Worm (Caenorhabditis elegans) whole organism, L4 larva: ENCODE results near the gene Y39B6A.41.
"Not testable (repeated sequence)": the region's sequence is repeated elsewhere in the genome, so short reads cannot be mapped to it uniquely, and the experiment has no call there.

Source experiments
- F37D6.2 ChIP-seq: sonication (generic microtip); optimal IDR thresholded peaks from 2 replicates; lab custom pipeline; 2016; ENCODE audit warnings: mild to moderate bottlenecking, missing genetic modification characterization, missing compliant biosample characterization
- ZK546.5 ChIP-seq, 2 experiments: sonication (generic microtip); optimal IDR thresholded peaks; 2 replicates each; lab custom pipeline; 2017; ENCODE audit warnings: missing biosample characterization in 2 of 2, missing genetic modification characterization in 2 of 2
- aha-1 ChIP-seq: fragments of 150-350 bp; peaks from one replicate; lab custom pipeline; 2014; ENCODE audit warnings: missing biosample characterization, missing genetic modification characterization
- attf-4 ChIP-seq: sonication (generic microtip); optimal IDR thresholded peaks from 3 replicates; lab custom pipeline; 2017; ENCODE audit warnings: missing biosample characterization, missing genetic modification characterization
- ceh-28 ChIP-seq: fragments of 150-350 bp; optimal IDR thresholded peaks from 2 replicates; lab custom pipeline; 2014; ENCODE audit warnings: missing biosample characterization, missing genetic modification reagents, missing genetic modification characterization
- duxl-1 ChIP-seq: sonication (generic microtip); optimal IDR thresholded peaks from 2 replicates; lab custom pipeline; 2016; ENCODE audit warnings: mild to moderate bottlenecking, missing genetic modification characterization, moderate library complexity, missing compliant biosample characterization; ENCODE audit not compliant: poor library complexity
- dve-1 ChIP-seq: sonication (generic microtip); optimal IDR thresholded peaks from 2 replicates; lab custom pipeline; 2017; ENCODE audit warnings: antibody characterized with exemption, mild to moderate bottlenecking, missing genetic modification characterization, missing compliant biosample characterization; ENCODE audit not compliant: insufficient read depth
- egl-43 ChIP-seq: fragments of 200-800 bp; sonication (Bioruptor generic); IDR thresholded peaks from 2 replicates; pipeline ENCODE4 v1.3.6; 2022; ENCODE audit warnings: missing genetic modification reagents, missing genetic modification characterization, missing compliant biosample characterization
- fkh-10 ChIP-seq: fragments of 150-350 bp; optimal IDR thresholded peaks from 2 replicates; lab custom pipeline; 2014; ENCODE audit warnings: missing biosample characterization, missing genetic modification reagents, missing genetic modification characterization
- hmg-1.1 ChIP-seq: fragments of 200-800 bp; sonication (Bioruptor generic); IDR thresholded peaks from 2 replicates; pipeline ENCODE4 v1.3.6; 2022; ENCODE audit warnings: missing genetic modification reagents, missing genetic modification characterization, missing compliant biosample characterization
- jun-1 ChIP-seq: fragments of 150-350 bp; optimal IDR thresholded peaks from 2 replicates; lab custom pipeline; 2014; ENCODE audit warnings: missing biosample characterization, missing genetic modification reagents, missing genetic modification characterization
- lim-7 ChIP-seq: fragments of 200-800 bp; sonication (Bioruptor generic); IDR thresholded peaks from 2 replicates; pipeline ENCODE4 v1.3.6; 2022; ENCODE audit warnings: missing genetic modification characterization, missing compliant biosample characterization
- lin-29 ChIP-seq: fragments of 200-800 bp; sonication (Bioruptor generic); IDR thresholded peaks from 2 replicates; pipeline ENCODE4 v1.3.6; 2022; ENCODE audit warnings: missing genetic modification reagents, missing genetic modification characterization, missing compliant biosample characterization
- madf-5 ChIP-seq, 2 experiments: fragments of 200-800 bp; sonication (Bioruptor generic); IDR thresholded peaks; 2 replicates each; pipeline ENCODE4 v1.3.6; 2022; ENCODE audit warnings: missing compliant biosample characterization in 2 of 2, missing genetic modification characterization in 2 of 2
- mep-1 ChIP-seq: fragments of 150-350 bp; sonication (generic microtip); optimal IDR thresholded peaks from 3 replicates; lab custom pipeline; 2014; ENCODE audit warnings: missing biosample characterization, missing genetic modification characterization
- mes-2 ChIP-seq: sonication (generic microtip); optimal IDR thresholded peaks from 2 replicates; lab custom pipeline; 2016; ENCODE audit warnings: missing genotype, mild to moderate bottlenecking, missing genetic modification characterization, missing compliant biosample characterization; ENCODE audit not compliant: poor library complexity, severe bottlenecking
- nhr-11 ChIP-seq: fragments of 150-350 bp; optimal IDR thresholded peaks from 2 replicates; lab custom pipeline; 2014; ENCODE audit warnings: missing biosample characterization, missing genetic modification characterization
- nhr-48 ChIP-seq: sonication (generic microtip); optimal IDR thresholded peaks from 2 replicates; lab custom pipeline; 2016; ENCODE audit warnings: mild to moderate bottlenecking, missing genetic modification characterization, missing compliant biosample characterization
- nhr-6 ChIP-seq: fragments of 150-350 bp; optimal IDR thresholded peaks from 2 replicates; lab custom pipeline; 2014; ENCODE audit warnings: missing biosample characterization, missing genetic modification characterization
- pha-4 ChIP-seq, 2 experiments: fragments of 150-350 bp in 1 of 2; fragments of 200-800 bp in 1 of 2; sonication (Bioruptor generic) in 1 of 2; IDR thresholded peaks in 1 of 2; optimal IDR thresholded peaks in 1 of 2; 2 replicates each; pipeline versions ENCODE4 v1.3.6 to Lab custom; 2014 to 2022; ENCODE audit warnings: missing genetic modification characterization in 2 of 2, missing genetic modification reagents in 2 of 2, missing biosample characterization in 1 of 2, missing compliant biosample characterization in 1 of 2
- rbr-2 ChIP-seq: sonication (generic microtip); optimal IDR thresholded peaks from 2 replicates; lab custom pipeline; 2016; ENCODE audit warnings: missing genotype, missing genetic modification characterization, missing compliant biosample characterization
- saeg-2 ChIP-seq: fragments of 200-800 bp; sonication (Bioruptor generic); IDR thresholded peaks from 2 replicates; pipeline ENCODE4 v1.3.6; 2022; ENCODE audit warnings: missing genetic modification reagents, missing genetic modification characterization, missing compliant biosample characterization
- set-16 ChIP-seq: fragments of 200-800 bp; sonication (Bioruptor generic); IDR thresholded peaks from 2 replicates; pipeline ENCODE4 v1.3.6; 2022; ENCODE audit warnings: missing genetic modification reagents, missing genetic modification characterization, missing compliant biosample characterization
- snpc-4 ChIP-seq: fragments of 150-350 bp; optimal IDR thresholded peaks from 2 replicates; lab custom pipeline; 2014; ENCODE audit warnings: missing biosample characterization, missing genetic modification characterization
- unc-62 ChIP-seq, 3 experiments: fragments of 150-350 bp in 1 of 3; sonication (generic microtip); optimal IDR thresholded peaks in 2 of 3; peaks in 1 of 3; 1 replicate in 1 of 3; 2 replicates in 2 of 3; lab custom pipeline; 2014 to 2017; ENCODE audit warnings: missing biosample characterization in 3 of 3, missing genetic modification characterization in 3 of 3, missing genetic modification reagents in 3 of 3, missing genotype in 1 of 3
- zip-11 ChIP-seq: fragments of 200-800 bp; sonication (Bioruptor generic); IDR thresholded peaks from 2 replicates; pipeline ENCODE4 v1.3.6; 2022; ENCODE audit warnings: missing genetic modification characterization, missing compliant biosample characterization

The Y39B6A.41 gene

DNA sequence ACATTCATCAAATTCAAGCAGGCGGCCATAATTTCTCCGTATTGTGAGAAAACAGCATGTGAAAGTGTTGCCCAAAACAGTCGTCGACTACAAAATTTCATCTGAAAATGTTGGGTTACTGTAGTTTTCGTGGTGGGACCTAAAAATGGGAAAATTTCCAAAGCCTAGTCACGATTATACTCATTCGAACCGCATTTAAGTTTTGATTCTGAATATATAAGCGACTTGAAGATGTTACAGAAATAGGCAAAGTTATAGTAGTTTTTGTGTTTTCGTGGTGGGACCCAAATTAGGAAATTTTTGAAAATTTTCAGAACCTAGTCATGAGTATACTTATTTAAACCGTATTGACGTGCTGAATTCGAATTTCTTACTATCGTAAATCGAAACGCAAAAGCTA, at the start of gene Y39B6A.41:
Gene Y39B6A.41, minus strand, starts transcription at position 101 of the 400 bp plus-strand sequence.
- no peak for TF ChIP-seq saeg-2 (GFP tag; lab: Robert Waterston, UW)
- no peak for TF ChIP-seq nhr-48 (tag; lab: Kevin White, UChicago)
- TF ChIP-seq pha-4 (GFP tag; IDR thresholded peaks at IDR 0.05; lab: Robert Waterston, UW), result no peak
- TF ChIP-seq pha-4 (tag; optimal IDR thresholded peaks at IDR 0.05; lab: Kevin White, UChicago), result no peak
- no peak for TF ChIP-seq rbr-2 (tag; lab: Kevin White, UChicago)
- no peak for TF ChIP-seq zip-11 (GFP tag; lab: Robert Waterston, UW)
- TF ChIP-seq hmg-1.1 (GFP tag; lab: Robert Waterston, UW), result no peak
- no peak for TF ChIP-seq set-16
- TF ChIP-seq madf-5 (GFP tag; IDR thresholded peaks at IDR 0.05; lab: Robert Waterston, UW), result no peak
- TF ChIP-seq ZK546.5 (tag; optimal IDR thresholded peaks at IDR 0.05; lab: Kevin White, UChicago), result no peak
- TF ChIP-seq nhr-6 (tag; lab: Kevin White, UChicago), result no peak
- no peak for TF ChIP-seq jun-1 (tag; lab: Kevin White, UChicago)
- TF ChIP-seq nhr-11 (tag; lab: Kevin White, UChicago), result no peak
- TF ChIP-seq mes-2 (tag; lab: Kevin White, UChicago), result no peak
- TF ChIP-seq ceh-28 (tag; lab: Kevin White, UChicago), result no peak
- no peak for TF ChIP-seq attf-4 (tag; lab: Kevin White, UChicago)
- no peak for TF ChIP-seq duxl-1 (tag; lab: Kevin White, UChicago)
- TF ChIP-seq F37D6.2 (tag; lab: Kevin White, UChicago), result no peak
- TF ChIP-seq egl-43 (GFP tag; lab: Robert Waterston, UW), result no peak
- TF ChIP-seq snpc-4 (tag; lab: Kevin White, UChicago), result no peak
- no peak for TF ChIP-seq lim-7

DNA sequence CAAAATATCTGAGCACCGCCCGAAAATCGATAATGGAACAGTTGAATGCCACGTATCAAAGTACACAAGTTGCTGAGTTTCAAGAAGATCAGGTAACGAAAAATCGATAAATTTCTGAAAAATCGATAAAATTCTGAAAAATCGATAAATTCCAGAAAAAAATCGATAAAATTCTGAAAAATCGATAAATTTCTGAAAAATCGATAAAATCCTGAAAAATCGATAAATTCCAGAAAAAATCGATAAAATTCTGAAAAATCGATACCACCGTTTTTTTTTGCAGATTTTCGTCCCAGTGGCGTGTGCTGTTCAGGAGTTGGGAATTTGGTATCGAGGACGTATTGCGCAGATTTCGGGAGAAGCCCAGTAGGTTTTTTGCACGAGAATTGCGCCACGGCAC, 49.6 kb upstream of the Y39B6A.41 start:
- no peak for TF ChIP-seq fkh-10 (GFP tag; lab: Kevin White, UChicago)
- peak; percentile 45 for TF ChIP-seq aha-1 (tag; lab: Kevin White, UChicago)
- peak; percentile 97 for TF ChIP-seq ceh-28 (tag; lab: Kevin White, UChicago)

DNA sequence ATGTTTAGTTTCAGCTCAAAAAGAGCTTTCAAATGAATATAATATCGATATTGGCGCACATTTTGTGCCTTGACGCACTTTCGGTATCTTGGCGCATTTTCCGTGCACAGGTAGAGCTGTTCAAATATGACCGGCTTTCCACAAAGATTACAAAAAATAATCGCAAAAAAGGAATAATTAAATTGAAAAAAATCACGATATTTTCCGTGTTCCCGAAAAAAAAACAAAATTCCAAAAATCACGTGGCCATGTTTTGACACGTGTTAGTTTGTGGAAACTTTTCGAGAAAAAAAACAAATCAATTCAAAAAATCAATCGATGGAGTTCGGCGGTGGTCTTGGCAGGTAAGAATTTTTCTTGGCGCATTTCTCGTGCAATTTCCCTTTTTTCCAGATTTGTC, 48.4 kb upstream of the Y39B6A.41 start, which contains the start of gene Y39B6A.25:
Gene Y39B6A.25, plus strand, starts transcription at position 301 of the 400 bp plus-strand sequence.
- TF ChIP-seq unc-62 (GFP tag; optimal IDR thresholded peaks at IDR 0.05 in 1 of 2; lab: Kevin White, UChicago), result peak in 1 of 2 experiments; percentile 56
- no peak for TF ChIP-seq unc-62 (tag; optimal IDR thresholded peaks at IDR 0.05; lab: Kevin White, UChicago)
- TF ChIP-seq lin-29 (GFP tag; lab: Robert Waterston, UW), result no peak
- TF ChIP-seq, all 104 proteins: peak for 1

DNA sequence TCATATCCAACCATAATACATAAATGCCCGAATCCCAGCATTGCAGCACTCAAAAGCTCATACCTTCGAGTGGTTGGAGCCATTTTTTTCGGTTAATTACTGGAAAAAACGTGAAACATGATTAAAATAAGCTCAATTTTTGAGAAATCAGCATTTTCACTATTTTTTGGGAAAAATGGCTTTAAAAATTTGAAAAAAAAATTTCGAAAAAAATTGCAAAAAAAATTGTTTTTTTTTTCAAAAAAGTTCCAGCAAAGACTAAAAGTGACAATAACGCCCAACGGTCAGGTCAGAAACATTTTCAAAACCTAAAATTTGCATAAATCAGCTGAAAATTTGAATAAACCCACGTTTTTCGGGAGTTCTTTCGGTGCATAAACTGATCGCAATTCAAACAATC, 46.9 kb upstream of the Y39B6A.41 start, which contains the start of gene Y39B6A.29:
Gene Y39B6A.29, minus strand, starts transcription at position 101 of the 400 bp plus-strand sequence.
- no peak for TF ChIP-seq ceh-28 (tag; lab: Kevin White, UChicago)
- no peak for TF ChIP-seq mep-1 (tag; lab: Kevin White, UChicago)
- no peak for TF ChIP-seq rbr-2 (tag; lab: Kevin White, UChicago)

DNA sequence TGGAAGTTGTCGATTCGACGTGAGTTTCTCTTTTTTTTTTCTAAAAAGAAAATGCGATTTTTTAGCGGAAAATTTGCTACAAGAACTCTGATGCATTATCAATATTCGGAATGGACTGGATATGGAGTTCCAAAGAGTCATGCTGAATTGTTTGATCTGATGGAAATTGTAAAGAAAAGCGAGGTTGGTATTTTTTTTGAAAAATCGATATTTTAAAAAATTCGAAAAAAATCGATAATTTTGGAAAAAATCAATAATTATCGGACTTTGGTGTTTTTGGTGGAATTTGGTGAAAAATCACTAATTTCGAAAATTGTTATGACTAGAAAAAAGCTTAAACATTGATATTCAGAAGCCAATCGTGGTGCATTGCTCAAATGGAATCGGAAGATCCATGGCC, 41.5 kb upstream of the Y39B6A.41 start:
- TF ChIP-seq ceh-28 (tag; lab: Kevin White, UChicago) (peak; percentile 85), mep-1 (tag; lab: Kevin White, UChicago) (no peak), aha-1 (tag; lab: Kevin White, UChicago) (peak; percentile 68)
- TF ChIP-seq, all 104 proteins: peak for 2

DNA sequence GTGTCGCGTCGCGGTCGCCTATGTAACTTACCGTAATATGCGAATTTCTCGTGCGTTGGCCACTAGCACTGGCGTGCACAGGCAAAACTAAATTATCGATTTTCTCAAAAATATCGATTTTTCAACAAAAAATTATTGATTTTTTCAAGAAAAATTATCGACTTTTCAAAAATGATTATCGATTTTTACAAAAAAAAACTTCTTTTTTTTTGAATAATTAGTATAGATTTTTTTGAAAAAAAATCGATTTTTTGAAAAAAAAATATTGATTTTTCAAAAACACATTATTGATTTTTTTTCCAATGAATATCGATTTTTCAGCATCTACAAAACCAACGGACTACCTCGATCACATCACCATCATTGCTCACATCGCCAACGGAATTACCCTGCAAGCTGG, 37.2 kb upstream of the Y39B6A.41 start:
- TF ChIP-seq ceh-28 (tag; lab: Kevin White, UChicago), result peak; percentile 65

DNA sequence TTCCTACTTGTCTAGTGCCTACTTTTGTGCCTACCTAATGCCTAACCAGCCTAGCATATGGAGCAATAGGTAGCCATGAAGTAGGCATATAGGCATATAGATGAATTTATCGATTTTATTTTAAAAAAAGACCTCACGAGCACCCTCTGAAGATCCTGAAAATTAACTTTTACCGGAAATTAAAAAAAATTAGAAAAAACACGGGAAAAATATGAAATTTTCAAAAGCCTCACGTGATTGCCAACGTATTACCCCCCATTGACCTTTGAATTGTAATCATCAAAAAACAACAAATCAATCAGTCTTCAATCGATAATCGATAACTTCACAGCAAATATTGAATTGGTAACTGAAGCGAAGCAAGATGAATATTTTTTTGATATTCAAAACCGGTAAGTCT, 36.5 kb upstream of the Y39B6A.41 start, which contains the start of gene Y39B6A.30:
Gene Y39B6A.30, plus strand, starts transcription at position 301 of the 400 bp plus-strand sequence.
- not testable (repeated sequence) for TF ChIP-seq lim-7; egl-43 (GFP tag; lab: Robert Waterston, UW); dve-1 (tag; lab: Kevin White, UChicago)
